Worm (Caenorhabditis elegans): ENCODE measurements around the gene C25G6.1.

The C25G6.1 gene

DNA sequence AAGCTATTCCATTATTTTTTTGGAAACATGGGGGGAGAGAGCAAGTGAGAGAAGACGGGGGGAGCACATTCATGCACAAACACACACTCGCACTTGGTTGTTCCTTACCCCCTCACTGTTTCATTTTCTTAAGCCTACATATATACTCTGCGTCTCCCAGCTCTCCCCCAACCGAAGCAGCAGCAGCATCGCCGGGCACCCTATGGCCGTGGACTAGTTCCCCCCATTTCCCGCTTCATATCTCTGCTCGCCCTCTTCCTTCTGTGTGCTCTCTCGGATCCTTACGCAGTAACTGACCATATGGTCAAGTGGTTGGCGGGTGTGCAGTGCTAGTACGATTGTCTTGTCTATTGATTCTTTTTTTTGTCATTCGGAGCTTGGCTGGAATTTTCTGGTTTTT lies 31.6 kb downstream of the C25G6.1 start (continued):
- TF ChIP-seq zim-3 (tag; optimal IDR thresholded peaks at IDR 0.05) (peak; percentile 60), tbp1 (GFP tag; optimal IDR thresholded peaks at IDR 0.05) (peak; percentile 48), ets-4 (GFP tag; optimal IDR thresholded peaks at IDR 0.05) (no peak), Y53F4B.3 (GFP tag; IDR thresholded peaks at IDR 0.05) (no peak)

DNA sequence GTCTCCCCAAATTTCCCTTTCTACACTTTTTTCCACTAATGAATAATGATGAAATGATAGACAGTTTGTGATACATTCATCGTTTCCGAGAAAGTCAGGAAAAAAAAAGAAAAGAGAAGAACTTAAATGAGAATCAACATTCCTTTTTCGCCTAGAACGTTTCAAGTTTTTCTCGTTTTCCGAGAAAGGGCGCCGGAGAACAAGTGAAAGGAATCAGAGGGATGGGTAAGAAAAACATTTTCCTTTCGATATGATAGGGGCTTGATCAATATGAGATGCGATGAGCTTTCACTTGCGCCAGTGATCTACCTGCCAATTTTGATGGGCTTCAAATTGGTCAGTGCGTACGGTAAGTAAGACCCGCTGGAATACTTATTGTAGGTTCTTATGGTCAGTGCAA lies 38.7 kb downstream of the C25G6.1 start:
- TF ChIP-seq attf-5 (GFP tag; optimal IDR thresholded peaks at IDR 0.05) (no peak), Y95B8A.8 (GFP tag; IDR thresholded peaks at IDR 0.05) (no peak), Y53F4B.3 (GFP tag; IDR thresholded peaks at IDR 0.05) (no peak), C17E4.6 (GFP tag; IDR thresholded peaks at IDR 0.05) (no peak), F52B5.7 (tag; optimal IDR thresholded peaks at IDR 0.05) (no peak), nhr-179 (tag; optimal IDR thresholded peaks at IDR 0.05) (no peak)

DNA sequence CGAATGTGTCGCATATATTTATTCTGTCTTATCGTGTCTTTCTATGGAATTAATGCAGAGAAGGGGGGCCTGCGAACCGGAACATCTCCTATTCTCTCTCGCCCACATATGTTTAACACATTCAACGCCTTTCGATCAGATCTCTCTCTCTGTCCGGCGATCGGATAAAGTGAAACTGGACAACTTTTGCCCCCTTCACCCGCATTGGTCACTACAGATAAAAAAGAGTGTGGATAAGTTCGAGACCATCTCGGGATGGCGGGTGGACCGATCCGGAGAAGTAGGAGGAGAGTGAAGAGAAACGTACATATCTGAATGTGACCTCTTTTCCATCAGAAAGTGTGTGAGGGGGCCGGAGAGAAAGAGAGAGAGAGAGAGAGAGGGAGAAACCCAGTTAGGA lies 40.4 kb downstream of the C25G6.1 start, which contains the start of gene H42K12.3:
Gene H42K12.3, plus strand, starts transcription at position 308 of the 400 bp plus-strand sequence.
- no peak for TF ChIP-seq lin-54 (GFP tag; optimal IDR thresholded peaks at IDR 0.05)
- TF ChIP-seq snpc-4 (GFP tag; optimal IDR thresholded peaks at IDR 0.05) = no peak
- TF ChIP-seq snpc-4 (tag; optimal IDR thresholded peaks at IDR 0.05) = no peak
- TF ChIP-seq ceh-79 (tag; optimal IDR thresholded peaks at IDR 0.05) = no peak
- TF ChIP-seq lsl-1 (GFP tag; optimal IDR thresholded peaks at IDR 0.05) = no peak
- TF ChIP-seq snpc-1.1 (tag; optimal IDR thresholded peaks at IDR 0.05; ENCODE audit: insufficient read depth) = no peak

DNA sequence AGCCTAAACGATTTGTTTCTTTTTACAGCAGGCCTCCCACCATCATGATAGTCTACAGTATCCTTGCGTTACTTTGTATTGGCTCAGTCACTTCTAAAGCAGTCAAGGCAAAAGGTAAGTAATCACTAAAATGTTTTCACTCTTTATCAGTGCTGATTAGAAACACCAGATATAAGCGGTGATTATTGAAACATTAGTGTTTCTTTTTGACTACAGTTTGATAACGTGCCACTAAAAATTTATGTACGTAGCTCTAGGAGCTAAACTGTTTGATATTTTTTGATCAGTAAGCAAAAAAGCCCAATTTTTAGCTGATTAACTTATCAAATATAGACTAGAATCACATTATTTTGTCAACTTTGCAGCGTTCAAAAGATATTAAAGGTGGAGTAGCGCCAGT lies 40.9 kb downstream of the C25G6.1 start:
- no peak for TF ChIP-seq dpff-1 (tag; optimal IDR thresholded peaks at IDR 0.05)
- no peak for TF ChIP-seq ccch-3 (GFP tag; optimal IDR thresholded peaks at IDR 0.05)
- no peak for TF ChIP-seq lin-40 (tag; optimal IDR thresholded peaks at IDR 0.05)
- no peak for TF ChIP-seq hlh-12 (tag; optimal IDR thresholded peaks at IDR 0.05)
- TF ChIP-seq hmg-1.2 (GFP tag; IDR thresholded peaks at IDR 0.05) = no peak
- no peak for TF ChIP-seq cebp-1 (GFP tag; IDR thresholded peaks at IDR 0.05)
- no peak for TF ChIP-seq cebp-1 (tag; optimal IDR thresholded peaks at IDR 0.05)
- TF ChIP-seq fkh-3 (tag; optimal IDR thresholded peaks at IDR 0.05) = no peak
- no peak for TF ChIP-seq ceh-79 (tag; optimal IDR thresholded peaks at IDR 0.05)
- TF ChIP-seq ceh-58 (GFP tag; IDR thresholded peaks at IDR 0.05) = no peak
- no peak for TF ChIP-seq akir-1 (GFP tag; optimal IDR thresholded peaks at IDR 0.05)
- no peak for TF ChIP-seq B0035.1 (tag; optimal IDR thresholded peaks at IDR 0.05)
- no peak for TF ChIP-seq zim-3 (tag; optimal IDR thresholded peaks at IDR 0.05)
- no peak for TF ChIP-seq zfh-2 (GFP tag; conservative IDR thresholded peaks at IDR 0.05)

DNA sequence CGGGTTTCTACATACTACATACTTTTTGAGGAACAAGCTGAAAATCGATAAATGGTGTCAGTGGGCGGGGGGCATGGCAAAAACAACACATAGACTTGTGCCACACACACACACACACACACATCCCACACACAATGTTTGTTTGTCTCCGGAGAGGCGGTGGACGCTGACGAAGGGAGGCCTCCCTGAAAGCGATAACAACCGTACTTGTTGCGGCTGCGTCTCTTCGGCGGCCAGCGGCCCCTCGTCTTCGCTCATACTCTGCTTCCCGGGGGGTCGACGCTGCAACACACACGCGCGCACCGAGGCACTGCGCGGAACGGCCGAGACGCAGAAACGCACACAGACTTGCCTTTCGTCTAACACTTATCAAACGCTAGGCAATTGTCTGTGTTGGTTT lies 49.0 kb downstream of the C25G6.1 start:
- TF ChIP-seq gei-17 (GFP tag; optimal IDR thresholded peaks at IDR 0.05) (peak; percentile 71), fkh-3 (tag; optimal IDR thresholded peaks at IDR 0.05) (no peak), ccch-3 (GFP tag; optimal IDR thresholded peaks at IDR 0.05) (no peak), hmg-20 (GFP tag; IDR thresholded peaks at IDR 0.05) (no peak), B0019.2 (GFP tag; conservative IDR thresholded peaks at IDR 0.05) (no peak), mcd-1 (GFP tag; IDR thresholded peaks at IDR 0.05) (peak; percentile 60), ztf-18 (tag; optimal IDR thresholded peaks at IDR 0.05) (peak; percentile 6), K12H6.12 (tag; optimal IDR thresholded peaks at IDR 0.05) (peak; percentile 69), egl-18 (GFP tag; IDR thresholded peaks at IDR 0.05) (no peak), dpl-1 (GFP tag; optimal IDR thresholded peaks at IDR 0.05) (no peak), mes-4 (tag; optimal IDR thresholded peaks at IDR 0.05) (no peak), attf-5 (GFP tag; optimal IDR thresholded peaks at IDR 0.05) (peak; percentile 72), lsy-27 (tag; optimal IDR thresholded peaks at IDR 0.05; ENCODE audit: borderline replicate concordance, insufficient read depth) (no peak), lin-35 (GFP tag; optimal IDR thresholded peaks at IDR 0.05) (no peak), lag-1 (GFP tag; IDR thresholded peaks at IDR 0.05) (no peak), lir-1 (GFP tag; conservative IDR thresholded peaks at IDR 0.05) (no peak; the same call in 1 of the 2 replicates), nfya-2 (GFP tag; IDR thresholded peaks at IDR 0.05) (no peak), ztf-6 (GFP tag; IDR thresholded peaks at IDR 0.05) (no peak), ztf-28 (GFP tag; IDR thresholded peaks at IDR 0.05) (no peak), ceh-79 (tag; optimal IDR thresholded peaks at IDR 0.05) (no peak)

All from whole organism, young adult.